Worm (Caenorhabditis elegans): Measurements from ENCODE around the gene T10D4.14.
"Not testable (repeated sequence)": the region's sequence is repeated elsewhere in the genome, so short reads cannot be mapped to it uniquely, and the experiment has no call there.

Gene T10D4.14

DNA sequence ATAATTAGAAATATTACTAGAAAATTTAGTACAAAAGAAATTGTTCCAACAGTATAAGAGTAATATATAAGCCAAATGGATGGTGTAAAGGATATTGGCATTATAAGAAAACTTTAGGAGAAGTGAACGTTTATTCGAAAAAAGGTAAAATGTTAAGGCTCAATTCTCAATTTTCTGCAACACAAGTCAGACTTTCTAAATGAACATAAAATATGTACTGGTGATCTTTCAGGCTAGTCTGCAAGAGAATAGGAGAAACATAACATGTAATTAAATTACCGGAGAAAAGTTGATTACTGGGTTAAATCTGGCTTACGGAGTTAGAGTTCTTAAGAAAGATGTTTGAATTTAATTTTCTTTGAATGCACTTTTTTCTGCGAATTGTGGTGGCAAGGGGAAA is 5.2 kb upstream of the T10D4.14 start, which contains the start of gene sri-33:
Gene sri-33 (minus strand): TSS at position 101 of the 400 bp plus-strand sequence.
- TF ChIP-seq aha-1 (tag), result peak; percentile 34
- TF ChIP-seq egl-27 (tag; optimal IDR thresholded peaks at IDR 0.05), result no peak

ce11 chrII:3154383-3154782 is 2.9 kb upstream of the T10D4.14 start, which contains the start of gene sri-32:
TSS of gene sri-32 (minus strand) at chrII:3154483.
- TF ChIP-seq snpc-1.2 (GFP tag; IDR thresholded peaks at IDR 0.05), result no peak
- no peak for TF ChIP-seq nhr-77 (tag; optimal IDR thresholded peaks at IDR 0.05)
- TF ChIP-seq tra-1 (GFP tag; IDR thresholded peaks at IDR 0.05), result no peak
- TF ChIP-seq hlh-30 (tag; optimal IDR thresholded peaks at IDR 0.05; ENCODE audit: insufficient read depth), result no peak
- TF ChIP-seq mdt-29 (GFP tag; IDR thresholded peaks at IDR 0.05), result no peak
- no peak for TF ChIP-seq ceh-32 (tag; optimal IDR thresholded peaks at IDR 0.05; ENCODE audit: poor library complexity)
- no peak for TF ChIP-seq F44E2.7 (GFP tag; IDR thresholded peaks at IDR 0.05)
- no peak for TF ChIP-seq pqm-1 (tag; optimal IDR thresholded peaks at IDR 0.05)
- TF ChIP-seq dmd-8 (GFP tag; IDR thresholded peaks at IDR 0.05), result no peak
- no peak for TF ChIP-seq lin-1 (GFP tag; IDR thresholded peaks at IDR 0.05)
- no peak for TF ChIP-seq skn-1 (tag; optimal IDR thresholded peaks at IDR 0.05)
- no peak for TF ChIP-seq R02D3.7 (tag; optimal IDR thresholded peaks at IDR 0.05)
- TF ChIP-seq pha-4 (GFP tag; IDR thresholded peaks at IDR 0.05), result no peak
- no peak for TF ChIP-seq pha-4 (tag; optimal IDR thresholded peaks at IDR 0.05)
- no peak for TF ChIP-seq aha-1 (tag)
- no peak for TF ChIP-seq ztf-7 (tag; optimal IDR thresholded peaks at IDR 0.05)
- no peak for TF ChIP-seq F10B5.3 (tag; optimal IDR thresholded peaks at IDR 0.05)
- no peak for TF ChIP-seq mxl-2 (GFP tag; conservative IDR thresholded peaks at IDR 0.05)

- TF ChIP-seq zip-11 (GFP tag; IDR thresholded peaks at IDR 0.05) (no peak), daf-19 (GFP tag; conservative IDR thresholded peaks at IDR 0.05) (no peak), daf-8 (GFP tag; IDR thresholded peaks at IDR 0.05) (no peak), aha-1 (tag) (peak; percentile 3), lin-1 (GFP tag; IDR thresholded peaks at IDR 0.05) (no peak), daf-16 (GFP tag; optimal IDR thresholded peaks at IDR 0.05) (no peak), daf-16 (tag; optimal IDR thresholded peaks at IDR 0.05) (no peak)
These were observed 1.9 kb downstream of the T10D4.14 start, which contains the start of the genes T10D4.11 and T10D4.1 for ce11 chrII:3149521-3150190. TSS of gene T10D4.11 (minus strand) at chrII:3149621. TSS of gene T10D4.1 (plus strand) at chrII:3150140.

DNA sequence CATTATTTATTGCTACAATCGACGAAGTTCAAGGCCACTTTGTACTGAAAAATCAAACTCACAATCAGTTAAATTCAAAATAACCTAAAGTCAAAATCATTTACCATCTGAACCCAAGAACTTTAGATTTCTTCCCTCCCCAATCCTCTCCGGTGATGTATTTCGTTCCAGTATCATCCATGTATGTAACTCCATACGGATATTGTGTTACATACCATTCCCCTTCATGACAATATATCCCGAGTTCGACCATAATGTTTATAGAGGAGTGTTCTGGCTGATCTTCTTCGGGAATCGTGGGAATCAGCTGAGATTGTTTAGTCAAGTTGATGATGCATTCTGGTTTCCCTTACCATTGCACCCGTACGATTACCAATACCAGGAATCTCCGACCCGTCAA is 3.1 kb downstream of the T10D4.14 start:
- TF ChIP-seq unc-62 (GFP tag; optimal IDR thresholded peaks at IDR 0.05 in 1 of 2), result peak in 1 of 2 experiments; percentile 92
- no peak for TF ChIP-seq unc-62 (tag; optimal IDR thresholded peaks at IDR 0.05)
- no peak for TF ChIP-seq egl-27 (tag; optimal IDR thresholded peaks at IDR 0.05)
- TF ChIP-seq arid-1 (GFP tag; conservative IDR thresholded peaks at IDR 0.05), result no peak

DNA sequence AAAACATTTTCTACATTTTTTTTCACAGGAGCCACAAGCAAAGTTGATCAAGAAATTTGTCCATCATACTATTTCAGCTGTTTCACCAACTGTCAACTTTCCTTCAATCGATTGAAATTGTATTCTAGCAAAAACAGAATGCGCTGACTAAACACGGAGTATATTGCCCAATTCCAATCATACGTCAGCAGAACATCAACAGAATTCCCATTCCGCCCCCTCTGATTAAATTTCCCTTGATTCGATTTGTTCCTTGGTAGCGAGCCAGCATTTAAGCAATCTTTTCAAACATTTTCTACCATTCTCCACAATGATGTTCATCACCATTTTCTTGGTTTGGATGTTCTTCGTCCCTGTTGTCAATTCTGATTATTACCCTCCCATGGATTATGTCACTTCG is 5.7 kb downstream of the T10D4.14 start, which contains the start of gene T10D4.15:
Gene T10D4.15 (plus strand): TSS at position 301 of the 400 bp plus-strand sequence.
- TF ChIP-seq nhr-48 (tag; optimal IDR thresholded peaks at IDR 0.05), result no peak
- TF ChIP-seq dmd-9 (GFP tag; IDR thresholded peaks at IDR 0.05), result no peak
- no peak for TF ChIP-seq ctbp-1 (GFP tag; IDR thresholded peaks at IDR 0.05)
- TF ChIP-seq zfp-2 (tag; optimal IDR thresholded peaks at IDR 0.05), result no peak
- no peak for TF ChIP-seq nhr-111 (GFP tag; optimal IDR thresholded peaks at IDR 0.05)
- TF ChIP-seq unc-62 (GFP tag; optimal IDR thresholded peaks at IDR 0.05 in 1 of 2), result peak in 1 of 2 experiments; percentile 45
- TF ChIP-seq unc-62 (tag; optimal IDR thresholded peaks at IDR 0.05), result no peak

DNA sequence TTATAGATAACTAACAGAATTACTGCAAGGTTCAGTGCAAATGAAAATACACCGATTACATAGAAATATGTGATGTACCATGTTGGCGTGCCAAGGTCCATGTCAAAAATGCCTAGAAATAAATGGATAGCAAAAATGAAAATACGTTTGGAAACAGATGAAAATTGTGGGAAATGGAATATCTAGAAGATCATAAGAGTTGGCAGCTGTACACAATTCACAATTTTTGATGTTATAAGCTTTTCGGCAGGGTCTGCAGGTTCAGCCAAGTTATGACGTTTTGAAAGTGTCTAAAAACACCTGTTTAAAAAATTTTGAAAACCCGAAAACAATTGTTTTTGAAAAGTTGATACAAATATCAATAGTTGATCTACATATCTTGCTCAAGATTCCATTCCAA is 7.0 kb downstream of the T10D4.14 start, which contains the start of gene sri-43:
Gene sri-43 (minus strand): TSS at position 101 of the 400 bp plus-strand sequence.
- not testable (repeated sequence) for TF ChIP-seq nhr-76 (tag; optimal IDR thresholded peaks at IDR 0.05); F44E2.7 (GFP tag; IDR thresholded peaks at IDR 0.05); hlh-11 (tag; optimal IDR thresholded peaks at IDR 0.05)
